Worm (Caenorhabditis elegans) whole organism, midembryonic: ENCODE data around the gene epg-9.

Experiments used
- T22C8.4 ChIP-seq: fragments of 200-800 bp; sonication (Bioruptor generic); IDR thresholded peaks from 2 replicates; pipeline ENCODE4 v1.3.6; 2022; ENCODE audit warnings: missing genetic modification characterization, missing compliant biosample characterization
- med-1 ChIP-seq: sonication (generic microtip); optimal IDR thresholded peaks from 2 replicates; lab custom pipeline; 2017; ENCODE audit warnings: missing genetic modification characterization, mild to moderate bottlenecking, missing compliant biosample characterization, antibody characterized with exemption, missing genetic modification reagents; ENCODE audit not compliant: insufficient read depth
- ref-1 ChIP-seq: fragments of 200-800 bp; sonication (Bioruptor generic); conservative IDR thresholded peaks from 2 replicates; pipeline ENCODE4 v1.3.6; 2022; ENCODE audit warnings: missing genetic modification reagents, missing genetic modification characterization, missing compliant biosample characterization
- tab-1 ChIP-seq: fragments of 200-800 bp; sonication (Bioruptor generic); IDR thresholded peaks from 2 replicates; pipeline ENCODE4 v1.3.6; 2022; ENCODE audit warnings: missing genetic modification characterization, missing compliant biosample characterization
- ztf-29 ChIP-seq: fragments of 200-800 bp; sonication (Bioruptor generic); IDR thresholded peaks from 2 replicates; pipeline ENCODE4 v1.3.6; 2022; ENCODE audit warnings: missing genetic modification reagents, missing genetic modification characterization, missing compliant biosample characterization

- TF ChIP-seq ref-1 (GFP tag; lab: Robert Waterston, UW) (no peak), tab-1 (GFP tag; lab: Robert Waterston, UW) (no peak), ztf-29 (GFP tag; lab: Robert Waterston, UW) (no peak), med-1 (GFP tag; lab: Kevin White, UChicago) (no peak), T22C8.4 (GFP tag; lab: Robert Waterston, UW) (no peak)
Observed at ce11 chrIV:2607513-2608101, 6.7 kb downstream of the epg-9 start, which contains the start of gene vamp-7.
